Worm (Caenorhabditis elegans): ENCODE results near the gene F20B6.10.

- no peak for TF ChIP-seq sem-4 (tag; optimal IDR thresholded peaks at IDR 0.05)
- TF ChIP-seq unc-62 (GFP tag; optimal IDR thresholded peaks at IDR 0.05): no peak
- TF ChIP-seq egl-27 (tag; optimal IDR thresholded peaks at IDR 0.05): no peak
- TF ChIP-seq zag-1 (tag; optimal IDR thresholded peaks at IDR 0.05): no peak
- TF ChIP-seq blmp-1 (tag; optimal IDR thresholded peaks at IDR 0.05; ENCODE audit: insufficient read depth): no peak
- TF ChIP-seq R02D3.7 (tag; optimal IDR thresholded peaks at IDR 0.05): no peak
Observed at ce11 chrX:4246867-4247591, 30.0 kb upstream of the F20B6.10 start, which contains the start of gene F48D6.4.
